Worm (Caenorhabditis elegans): ENCODE results near the gene F33D4.4.

Gene F33D4.4

DNA sequence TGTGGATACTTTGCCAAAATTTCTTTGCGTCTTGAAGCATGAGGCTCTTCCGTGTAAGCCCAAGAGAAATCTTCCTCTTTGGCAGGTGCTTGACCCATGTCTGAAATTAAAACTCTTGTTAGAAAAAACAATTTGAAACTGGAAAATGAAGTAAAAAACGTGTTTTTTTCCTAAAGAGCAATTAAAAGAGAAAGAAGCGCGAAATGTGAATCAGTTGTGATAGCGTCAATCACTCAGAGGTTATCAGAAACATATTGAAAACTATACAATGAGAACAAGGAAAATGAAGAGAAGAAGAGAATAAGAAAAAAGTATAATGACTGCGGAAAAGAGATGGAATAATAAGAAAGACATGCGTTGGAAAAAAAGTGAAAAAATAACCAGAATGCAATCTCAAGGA lies at the start of gene F33D4.4:
Gene F33D4.4, minus strand, starts transcription at position 101 of the 400 bp plus-strand sequence.
- no peak for TF ChIP-seq him-1 (tag; optimal IDR thresholded peaks at IDR 0.05)

DNA sequence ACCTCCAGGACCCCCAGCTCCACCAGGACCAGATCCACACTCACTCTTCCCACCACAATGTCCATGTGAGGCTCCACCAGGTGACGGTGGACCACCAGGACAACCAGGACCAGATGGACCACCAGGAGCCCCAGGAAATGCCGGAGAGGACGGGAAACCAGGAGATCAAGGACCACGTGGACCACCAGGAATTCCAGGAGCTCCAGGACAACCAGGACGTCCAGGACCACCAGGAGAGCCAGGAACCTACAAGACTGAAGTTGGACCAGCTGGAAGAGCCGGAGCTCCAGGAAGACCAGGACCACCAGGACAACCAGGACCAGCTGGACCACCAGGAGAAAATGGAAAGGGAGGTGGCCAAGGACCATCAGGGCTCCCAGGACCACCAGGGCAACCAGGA lies 47.4 kb upstream of the F33D4.4 start:
- TF ChIP-seq him-1 (tag; optimal IDR thresholded peaks at IDR 0.05) (no peak), W03F9.2 (tag; optimal IDR thresholded peaks at IDR 0.05) (no peak), dao-5 (tag; optimal IDR thresholded peaks at IDR 0.05) (no peak)

DNA sequence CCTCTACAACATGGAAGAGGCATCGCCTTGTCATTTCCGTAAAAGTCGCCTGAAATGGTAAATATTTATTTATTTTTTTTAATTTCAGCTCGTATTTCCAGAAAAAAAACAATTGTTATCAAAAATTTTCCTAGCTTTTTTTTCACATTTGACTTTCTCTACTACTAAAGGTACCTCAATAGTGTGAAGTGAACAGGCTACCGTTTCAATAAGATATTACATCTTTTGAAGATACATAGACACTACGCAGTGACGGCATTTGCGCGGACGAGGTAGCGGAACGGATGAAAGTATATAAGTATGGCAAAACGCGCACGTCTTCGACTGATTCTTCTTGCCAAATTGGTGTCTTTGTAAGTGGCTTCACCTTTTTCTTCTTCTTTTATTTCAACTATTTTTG lies 46.4 kb upstream of the F33D4.4 start, which contains the start of gene col-14:
Gene col-14, plus strand, starts transcription at position 301 of the 400 bp plus-strand sequence.
- no peak for TF ChIP-seq him-1 (tag; optimal IDR thresholded peaks at IDR 0.05)
- TF ChIP-seq W03F9.2 (tag; optimal IDR thresholded peaks at IDR 0.05), result no peak
- TF ChIP-seq dao-5 (tag; optimal IDR thresholded peaks at IDR 0.05), result no peak

DNA sequence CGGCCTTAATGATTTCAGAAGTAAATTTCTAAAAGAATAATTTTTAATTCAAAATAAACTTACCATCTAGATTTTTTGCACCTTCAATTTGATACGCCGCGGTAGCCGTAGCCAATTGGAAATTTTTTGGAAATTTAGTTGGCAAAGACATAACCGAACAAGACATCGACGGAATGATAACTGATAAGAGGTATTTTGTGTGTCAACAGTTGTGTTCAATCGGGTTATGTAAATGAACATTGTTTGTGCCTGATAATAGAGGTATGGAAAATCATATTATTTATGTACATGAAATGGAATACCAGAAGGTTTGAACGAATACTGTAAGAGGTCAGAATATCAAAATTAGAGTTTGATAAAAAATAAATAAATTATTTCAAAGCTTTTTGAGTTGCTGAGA lies 41.1 kb upstream of the F33D4.4 start, which contains the start of gene klo-1:
Gene klo-1, minus strand, starts transcription at position 388 of the 400 bp plus-strand sequence.
- no peak for TF ChIP-seq him-1 (tag; optimal IDR thresholded peaks at IDR 0.05)
- TF ChIP-seq W03F9.2 (tag; optimal IDR thresholded peaks at IDR 0.05), result no peak
- TF ChIP-seq dao-5 (tag; optimal IDR thresholded peaks at IDR 0.05), result no peak

DNA sequence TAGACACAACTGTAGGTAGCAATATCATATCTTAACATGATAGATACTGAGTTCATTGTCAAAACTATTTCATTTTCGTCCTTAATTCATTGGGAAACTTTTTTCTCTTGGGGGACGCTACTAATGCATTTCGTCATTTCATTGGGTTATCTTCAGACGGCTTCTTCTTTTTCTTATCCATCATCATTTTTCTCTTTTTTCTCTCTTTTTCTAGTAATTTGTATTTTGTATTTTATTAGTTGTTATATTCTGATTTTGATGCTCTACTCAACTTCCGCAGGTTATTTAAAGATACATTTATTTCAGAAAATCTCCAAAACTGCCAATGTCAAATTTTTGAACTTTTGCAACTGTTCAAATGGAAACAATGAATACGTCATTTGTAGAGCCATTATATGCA lies 36.8 kb upstream of the F33D4.4 start, which contains the start of gene npr-35:
Gene npr-35, plus strand, starts transcription at position 301 of the 400 bp plus-strand sequence.
- no peak for TF ChIP-seq dao-5 (tag; optimal IDR thresholded peaks at IDR 0.05)
- no peak for TF ChIP-seq W03F9.2 (tag; optimal IDR thresholded peaks at IDR 0.05)
- TF ChIP-seq him-1 (tag; optimal IDR thresholded peaks at IDR 0.05), result no peak

DNA sequence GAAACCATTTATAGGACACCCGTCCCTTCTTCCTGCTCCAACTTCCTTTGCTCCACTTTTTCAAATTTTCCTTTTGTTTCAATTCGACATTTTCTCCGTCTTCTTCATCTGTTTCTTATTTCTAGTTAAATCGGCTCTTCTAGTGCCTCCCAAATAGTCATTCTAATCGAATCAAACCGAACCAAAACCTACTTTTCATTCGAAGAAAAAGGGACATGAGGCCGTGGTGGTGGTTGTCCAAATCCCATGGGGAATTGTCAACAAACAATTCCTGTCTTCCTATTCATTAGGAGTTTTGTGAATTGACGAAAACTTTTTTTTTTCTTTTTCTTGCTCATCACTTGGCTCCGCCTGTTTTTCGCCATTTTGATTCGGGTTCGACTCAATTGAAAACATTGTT lies 29.9 kb upstream of the F33D4.4 start:
- TF ChIP-seq him-1 (tag; optimal IDR thresholded peaks at IDR 0.05) (no peak), dao-5 (tag; optimal IDR thresholded peaks at IDR 0.05) (no peak), W03F9.2 (tag; optimal IDR thresholded peaks at IDR 0.05) (no peak)

DNA sequence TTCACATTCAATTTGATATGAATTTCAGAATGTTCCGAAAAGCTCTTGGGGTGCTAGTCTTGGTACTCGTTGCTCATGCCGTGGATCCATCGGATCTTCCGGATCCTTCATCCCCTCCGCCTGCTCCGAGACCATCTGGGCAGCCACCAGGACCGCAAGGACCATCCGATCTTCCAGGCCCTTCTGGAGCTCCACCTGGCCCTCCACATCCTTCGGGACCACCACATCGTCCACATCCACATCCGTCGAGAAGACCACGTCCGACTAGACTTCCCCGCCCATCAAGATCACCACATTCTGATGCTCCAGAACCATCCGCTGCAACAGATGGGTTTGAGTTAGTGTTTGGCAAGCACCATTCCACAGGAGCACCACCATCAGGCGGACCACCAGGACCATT lies 27.9 kb upstream of the F33D4.4 start, which contains the start of gene clx-1:
Gene clx-1, plus strand, starts transcription at position 30 of the 400 bp plus-strand sequence.
- no peak for TF ChIP-seq dao-5 (tag; optimal IDR thresholded peaks at IDR 0.05)

DNA sequence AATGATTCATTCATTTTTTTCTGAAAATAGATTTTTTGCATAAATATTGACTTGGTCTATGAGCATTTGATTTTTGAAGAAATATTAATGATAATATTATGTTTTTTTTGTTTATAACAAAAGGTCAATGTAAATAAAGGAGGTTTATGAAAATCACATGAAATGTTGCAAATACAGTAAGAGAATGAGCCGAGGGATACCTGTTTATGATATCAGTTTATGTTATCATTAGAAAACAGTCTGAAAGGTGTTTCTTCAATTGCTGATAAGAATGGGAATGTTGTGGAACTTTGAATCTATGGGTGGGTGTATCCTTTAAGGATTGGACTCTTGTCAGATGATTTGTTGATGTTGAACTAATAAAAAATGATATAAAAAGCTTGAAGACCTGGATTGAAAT lies 27.5 kb upstream of the F33D4.4 start:
- TF ChIP-seq W03F9.2 (tag; optimal IDR thresholded peaks at IDR 0.05) (no peak), him-1 (tag; optimal IDR thresholded peaks at IDR 0.05) (no peak), dao-5 (tag; optimal IDR thresholded peaks at IDR 0.05) (no peak)

DNA sequence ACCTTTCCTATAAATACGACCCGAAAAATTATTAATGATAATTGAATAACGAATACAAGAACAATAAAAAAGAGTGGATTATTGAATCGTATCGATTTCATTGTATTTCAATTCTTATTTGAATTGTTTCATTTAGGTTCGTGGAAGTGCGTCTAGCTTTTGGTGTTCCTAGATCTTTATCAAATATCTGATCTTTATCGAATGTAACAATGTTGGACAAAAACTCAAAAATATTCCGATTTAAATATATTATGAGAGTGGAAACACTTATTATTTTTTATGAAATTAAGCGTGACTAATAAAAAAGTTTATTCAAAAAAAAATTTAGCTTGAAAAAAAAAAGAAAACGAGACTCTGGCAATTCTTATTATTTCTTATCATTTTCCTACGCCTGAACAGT lies 25.3 kb upstream of the F33D4.4 start, which contains the start of the genes C50F7.9 and C50F7.3:
Gene C50F7.9, minus strand, starts transcription at position 101 of the 400 bp plus-strand sequence.
Gene C50F7.3, plus strand, starts transcription at position 370 of the 400 bp plus-strand sequence.
- TF ChIP-seq him-1 (tag; optimal IDR thresholded peaks at IDR 0.05) (no peak), dao-5 (tag; optimal IDR thresholded peaks at IDR 0.05) (no peak), W03F9.2 (tag; optimal IDR thresholded peaks at IDR 0.05) (no peak)

DNA sequence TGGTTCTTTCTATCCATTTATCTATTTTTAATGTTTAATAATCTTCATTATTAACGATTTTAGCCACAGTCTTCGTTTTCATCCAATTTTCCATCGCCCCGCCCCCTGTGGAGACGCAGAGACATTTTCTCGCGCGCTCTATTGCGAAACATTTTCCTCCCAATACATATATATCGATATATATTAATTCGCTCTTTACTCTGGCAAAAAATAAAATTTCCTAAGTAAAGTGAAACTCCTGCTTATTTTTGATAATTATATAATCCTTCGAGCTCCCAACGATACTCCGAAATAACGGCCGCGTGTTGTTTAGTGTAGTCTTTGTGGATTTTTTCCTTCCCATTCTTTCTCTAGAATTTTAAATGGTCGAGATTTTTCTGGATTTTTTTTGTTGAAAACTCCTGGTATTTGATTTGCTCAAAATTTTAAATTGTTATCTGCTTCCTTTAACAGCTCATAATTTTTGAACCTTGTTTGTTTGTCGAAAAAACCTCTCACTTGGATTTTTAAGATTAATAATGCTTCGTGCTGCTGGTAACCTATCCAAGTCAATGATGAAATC lies 21.8 kb upstream of the F33D4.4 start, which contains the start of gene sucg-1:
Gene sucg-1, plus strand, starts transcription at position 512 of the 562 bp plus-strand sequence.
- TF ChIP-seq dao-5 (tag; optimal IDR thresholded peaks at IDR 0.05), result no peak
- no peak for TF ChIP-seq W03F9.2 (tag; optimal IDR thresholded peaks at IDR 0.05)
- TF ChIP-seq him-1 (tag; optimal IDR thresholded peaks at IDR 0.05), result no peak

DNA sequence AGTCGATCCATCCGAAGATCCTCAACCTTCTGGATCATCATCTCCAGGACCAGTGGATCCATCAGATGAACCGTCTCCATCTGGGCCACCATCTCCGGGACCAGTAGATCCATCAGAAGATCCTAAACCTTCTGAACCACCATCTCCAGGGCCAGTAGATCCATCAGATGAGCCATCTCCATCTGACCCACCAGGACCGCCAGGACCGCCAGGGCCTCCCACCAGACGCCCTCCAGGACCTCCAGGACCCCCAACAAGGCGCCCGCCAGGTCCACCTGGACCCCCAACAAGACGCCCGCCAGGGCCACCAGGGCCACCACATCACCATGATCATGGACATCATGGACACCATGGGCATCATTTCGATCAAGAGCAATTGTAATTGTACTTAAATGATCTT lies 20.6 kb upstream of the F33D4.4 start:
- TF ChIP-seq W03F9.2 (tag; optimal IDR thresholded peaks at IDR 0.05), result no peak
- no peak for TF ChIP-seq dao-5 (tag; optimal IDR thresholded peaks at IDR 0.05)
- no peak for TF ChIP-seq him-1 (tag; optimal IDR thresholded peaks at IDR 0.05)

DNA sequence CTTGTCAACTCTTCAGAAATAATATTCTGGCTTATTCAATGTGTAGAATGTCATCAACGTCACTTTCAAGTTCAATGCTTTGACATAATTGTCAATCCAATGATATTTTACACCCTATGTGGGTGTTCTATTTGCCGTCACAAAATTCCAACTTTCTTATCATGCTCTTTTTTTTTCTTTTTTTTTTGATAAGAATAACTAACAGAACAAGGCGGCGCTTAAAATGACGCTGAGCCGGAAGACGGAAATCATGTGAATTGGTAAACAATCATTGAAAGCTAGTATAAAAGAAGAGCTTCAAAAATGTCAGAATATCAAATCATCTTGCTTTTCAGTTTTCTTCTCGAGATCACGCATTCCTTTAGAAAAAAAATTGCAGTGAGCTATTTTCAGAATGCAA lies 19.6 kb upstream of the F33D4.4 start, which contains the start of gene C50F7.5:
Gene C50F7.5, plus strand, starts transcription at position 395 of the 400 bp plus-strand sequence.
- TF ChIP-seq dao-5 (tag; optimal IDR thresholded peaks at IDR 0.05) (no peak), him-1 (tag; optimal IDR thresholded peaks at IDR 0.05) (no peak), W03F9.2 (tag; optimal IDR thresholded peaks at IDR 0.05) (no peak)

DNA sequence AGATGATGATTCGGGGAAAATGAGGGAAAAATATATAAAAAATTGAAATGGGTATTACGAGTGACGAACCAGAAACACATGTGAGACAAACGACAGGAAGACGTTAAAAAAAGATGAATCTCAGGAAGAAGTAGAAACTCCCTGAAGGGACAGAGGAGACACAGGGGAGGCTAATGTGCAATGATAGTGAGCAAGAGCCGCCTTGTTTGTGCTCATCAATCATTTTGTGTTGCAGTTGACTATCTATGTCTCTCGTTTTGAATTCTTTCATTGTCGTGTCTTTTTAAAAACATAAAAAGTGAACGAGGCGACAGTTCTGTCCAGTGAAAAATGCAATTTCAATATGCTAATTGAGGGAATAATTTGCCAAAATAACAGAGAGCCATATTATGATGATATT lies 18.2 kb upstream of the F33D4.4 start:
- TF ChIP-seq him-1 (tag; optimal IDR thresholded peaks at IDR 0.05), result no peak
- TF ChIP-seq dao-5 (tag; optimal IDR thresholded peaks at IDR 0.05), result no peak
- no peak for TF ChIP-seq W03F9.2 (tag; optimal IDR thresholded peaks at IDR 0.05)

DNA sequence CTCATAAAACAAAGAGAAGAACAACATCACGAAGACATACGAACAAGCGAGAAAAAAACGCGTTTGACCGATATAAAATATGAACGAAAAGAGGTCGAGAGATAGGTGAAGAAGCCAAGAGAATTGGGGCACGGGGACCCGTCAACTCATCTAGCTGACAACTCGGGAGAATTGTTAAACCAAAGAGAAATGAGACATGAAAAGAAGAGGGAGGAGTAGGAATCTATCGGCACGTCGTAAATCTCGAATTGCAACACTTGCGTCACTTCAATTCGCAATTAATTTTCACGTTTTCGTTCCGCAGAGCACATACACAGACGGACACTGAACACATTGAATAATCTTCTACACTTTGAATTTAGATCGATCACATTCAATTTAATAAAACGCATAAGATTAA lies 16.9 kb upstream of the F33D4.4 start:
- TF ChIP-seq dao-5 (tag; optimal IDR thresholded peaks at IDR 0.05) (no peak), him-1 (tag; optimal IDR thresholded peaks at IDR 0.05) (no peak), W03F9.2 (tag; optimal IDR thresholded peaks at IDR 0.05) (no peak)

DNA sequence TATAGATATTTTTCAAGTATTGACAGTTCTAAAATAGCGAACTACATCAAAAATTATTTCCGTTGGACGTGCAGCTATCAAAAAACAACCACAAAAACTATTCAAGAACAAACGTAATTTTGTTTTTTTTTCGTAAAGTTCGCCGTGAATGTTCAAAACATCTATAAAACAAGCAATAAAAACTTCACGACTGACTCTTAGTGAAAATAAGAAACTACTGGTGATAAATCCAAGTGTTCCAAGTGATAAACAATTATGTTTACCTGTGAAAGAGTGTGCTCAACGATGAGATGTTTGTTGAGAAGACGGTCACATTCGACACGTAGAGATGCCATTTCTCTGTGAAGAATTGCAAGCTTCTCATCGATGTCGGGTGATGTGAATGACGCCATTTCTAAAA lies 16.1 kb upstream of the F33D4.4 start, which contains the start of gene C50F7.6:
Gene C50F7.6, minus strand, starts transcription at position 394 of the 400 bp plus-strand sequence.
- TF ChIP-seq him-1 (tag; optimal IDR thresholded peaks at IDR 0.05), result no peak
- TF ChIP-seq dao-5 (tag; optimal IDR thresholded peaks at IDR 0.05), result no peak
- TF ChIP-seq W03F9.2 (tag; optimal IDR thresholded peaks at IDR 0.05), result no peak
